Fruit fly (Drosophila melanogaster) whole organism, wandering third instar larva: ENCODE data around the gene nuf.

Experiments
- Abd-B ChIP-seq: fragments of >200 bp; optimal IDR thresholded peaks from 2 replicates; lab custom pipeline; 2017; ENCODE audit warnings: missing biosample characterization, missing genetic modification characterization
- Dfd ChIP-seq: fragments of >200 bp; optimal IDR thresholded peaks from 2 replicates; lab custom pipeline; 2017; ENCODE audit warnings: missing biosample characterization, missing genetic modification characterization
- Dif ChIP-seq: fragments of 200-275, 200-300 bp; sonication (Bioruptor generic); optimal IDR thresholded peaks from 2 replicates; lab custom pipeline; 2018; ENCODE audit warnings: missing biosample characterization, missing genetic modification characterization; ENCODE audit not compliant: partially characterized antibody
- GATAd ChIP-seq: sonication (Bioruptor generic); optimal IDR thresholded peaks from 2 replicates; lab custom pipeline; 2016; ENCODE audit warnings: missing biosample characterization, missing genetic modification characterization
- Hr78 ChIP-seq: fragments of >200 bp; optimal IDR thresholded peaks from 2 replicates; lab custom pipeline; 2017; ENCODE audit warnings: missing biosample characterization, missing genetic modification characterization
- Hr83 ChIP-seq: fragments of 200-300 bp; sonication (Bioruptor generic); optimal IDR thresholded peaks from 2 replicates; lab custom pipeline; 2016; ENCODE audit warnings: missing biosample characterization, mild to moderate bottlenecking, missing genetic modification characterization, moderate library complexity; ENCODE audit not compliant: poor library complexity, severe bottlenecking
- Mio ChIP-seq: sonication (Bioruptor generic); optimal IDR thresholded peaks from 2 replicates; lab custom pipeline; 2016; ENCODE audit warnings: missing biosample characterization, missing genetic modification characterization
- Myc ChIP-seq: fragments of >200 bp; optimal IDR thresholded peaks from 2 replicates; lab custom pipeline; 2017
- OdsH ChIP-seq: fragments of 200-800 bp; sonication (Bioruptor generic); optimal IDR thresholded peaks from 2 replicates; lab custom pipeline; 2016; ENCODE audit warnings: missing biosample characterization, mild to moderate bottlenecking, missing genetic modification characterization
- foxo ChIP-seq, 2 experiments: fragments of 200-800 bp; sonication (Bioruptor generic); optimal IDR thresholded peaks; 2 replicates in 1 of 2; 3 replicates in 1 of 2; lab custom pipeline; 2016 to 2017; ENCODE audit warnings: missing biosample characterization in 2 of 2, missing genetic modification characterization in 2 of 2
- fru ChIP-seq: fragments of 200-800 bp; sonication (Bioruptor generic); optimal IDR thresholded peaks from 3 replicates; lab custom pipeline; 2016; ENCODE audit warnings: missing biosample characterization, mild to moderate bottlenecking, missing genetic modification characterization
- h ChIP-seq: fragments of 200-800 bp; sonication (Bioruptor generic); optimal IDR thresholded peaks from 3 replicates; lab custom pipeline; 2016; ENCODE audit warnings: missing biosample characterization, mild to moderate bottlenecking, missing genetic modification characterization
- psq ChIP-seq: fragments of 200-800 bp; sonication (Bioruptor generic); optimal IDR thresholded peaks from 3 replicates; lab custom pipeline; 2017; ENCODE audit warnings: missing biosample characterization, mild to moderate bottlenecking, missing genetic modification characterization, moderate library complexity
- usp ChIP-seq: fragments of >200 bp; optimal IDR thresholded peaks from 2 replicates; lab custom pipeline; 2017; ENCODE audit warnings: missing biosample characterization, missing genetic modification characterization

DNA sequence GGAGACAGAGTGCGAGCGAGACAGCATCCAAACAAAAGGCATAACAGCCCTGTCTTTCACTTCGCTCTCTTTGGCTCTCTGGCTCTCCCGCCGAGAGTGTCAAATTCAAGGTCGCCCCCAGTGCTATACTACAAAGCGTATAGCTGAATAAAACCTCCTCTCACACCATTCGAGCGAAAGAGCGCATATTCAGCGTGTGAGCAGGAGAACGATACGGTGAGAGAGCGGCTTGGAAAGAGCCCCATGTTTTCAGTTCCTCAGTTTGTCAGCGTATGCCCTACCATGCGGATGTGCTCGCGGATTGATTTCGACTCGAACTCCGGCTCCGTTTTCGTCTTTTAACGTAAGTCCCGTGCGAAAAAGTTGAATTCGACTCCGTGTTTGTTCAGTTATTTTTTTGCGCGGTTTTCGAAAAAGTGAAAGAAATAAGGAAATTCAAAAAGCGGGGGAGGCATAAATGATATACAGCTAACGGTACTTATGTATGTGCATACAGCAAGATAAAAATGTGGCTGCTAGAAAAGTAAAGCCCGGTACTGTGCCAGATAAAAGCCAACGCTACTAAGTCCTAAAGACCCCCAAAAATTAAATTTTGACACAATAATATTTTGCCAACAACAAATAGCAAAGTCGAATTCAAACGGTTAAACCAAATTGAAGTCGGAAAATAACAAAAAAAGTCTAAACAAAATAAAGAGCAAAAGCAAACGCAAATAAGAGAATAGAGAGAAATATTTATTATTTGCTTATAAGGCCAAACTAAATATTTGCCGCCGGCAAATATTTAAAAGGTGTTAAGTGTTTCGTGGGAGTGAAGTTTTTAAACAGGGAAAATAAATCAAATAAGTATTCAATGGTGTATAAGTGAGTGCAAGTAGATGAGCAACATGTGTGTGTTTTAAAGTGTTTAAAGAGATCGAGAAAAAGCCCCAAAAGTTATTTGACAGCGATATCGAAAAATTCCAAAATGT lies 83.7 kb downstream of the nuf start, which contains the start of gene fz:
- no peak for TF ChIP-seq Myc (lab: Kevin White, UChicago)
- TF ChIP-seq h (GFP tag; lab: Kevin White, UChicago) = no peak
- TF ChIP-seq psq (GFP tag; lab: Kevin White, UChicago) = no peak
- peak; percentile 3 for TF ChIP-seq fru (GFP tag; lab: Kevin White, UChicago)
- TF ChIP-seq Mio = no peak
- TF ChIP-seq usp (GFP tag; lab: Kevin White, UChicago) = no peak
- TF ChIP-seq Hr83 (GFP tag; lab: Kevin White, UChicago) = no peak
- TF ChIP-seq Abd-B (GFP tag; lab: Kevin White, UChicago) = no peak
- no peak for TF ChIP-seq Dfd
- TF ChIP-seq Dif (GFP tag; lab: Kevin White, UChicago) = peak; percentile 93
- no peak for TF ChIP-seq GATAd (GFP tag; lab: Kevin White, UChicago)
- TF ChIP-seq OdsH (GFP tag; lab: Kevin White, UChicago) = no peak
- TF ChIP-seq foxo (GFP tag; optimal IDR thresholded peaks at IDR 0.05; lab: Kevin White, UChicago) = no peak
- TF ChIP-seq Hr78 (GFP tag; lab: Kevin White, UChicago) = no peak
